Worm (Caenorhabditis elegans) whole organism, young adult: ENCODE results near the gene mec-14.

Experiments used
- B0261.1 ChIP-seq: sonication (generic microtip); optimal IDR thresholded peaks from 2 replicates; lab custom pipeline; 2016; ENCODE audit warnings: mild to moderate bottlenecking, missing genetic modification characterization, moderate library complexity, missing compliant biosample characterization
- C17E4.6 ChIP-seq: fragments of 200-800 bp; sonication (Bioruptor generic); IDR thresholded peaks from 2 replicates; pipeline ENCODE4 v1.3.6; 2022; ENCODE audit warnings: missing genetic modification reagents, missing genetic modification characterization, missing compliant biosample characterization
- F10E7.11 ChIP-seq: sonication (generic microtip); optimal IDR thresholded peaks from 2 replicates; lab custom pipeline; 2017; ENCODE audit warnings: mild to moderate bottlenecking, missing genetic modification characterization, moderate library complexity, missing compliant biosample characterization
- F33H1.4 ChIP-seq: fragments of 200-800 bp; sonication (Bioruptor generic); IDR thresholded peaks from 2 replicates; pipeline ENCODE4 v1.3.6; 2022; ENCODE audit warnings: missing genetic modification reagents, missing genetic modification characterization, missing compliant biosample characterization
- F52B5.7 ChIP-seq: sonication (generic microtip); optimal IDR thresholded peaks from 2 replicates; lab custom pipeline; 2016; ENCODE audit warnings: mild to moderate bottlenecking, missing genetic modification characterization, missing compliant biosample characterization
- K11D2.4 ChIP-seq: fragments of 200-800 bp; sonication (Bioruptor generic); IDR thresholded peaks from 2 replicates; pipeline ENCODE4 v1.3.6; 2022; ENCODE audit warnings: missing genetic modification reagents, missing genetic modification characterization, missing compliant biosample characterization
- Y53G8AR.9 ChIP-seq: fragments of 200-800 bp; sonication (Bioruptor generic); conservative IDR thresholded peaks from 2 replicates; pipeline ENCODE4 v1.3.6; 2022; ENCODE audit warnings: missing genetic modification reagents, missing genetic modification characterization, missing compliant biosample characterization
- ama-1 ChIP-seq, 3 experiments: fragments of 150-350 bp in 1 of 3; sonication (generic microtip) in 2 of 3; optimal IDR thresholded peaks; 2 replicates each; lab custom pipeline; 2014 to 2018; ENCODE audit warnings: missing biosample characterization in 2 of 3, missing genetic modification characterization in 2 of 3, missing genetic modification reagents in 2 of 3
- aptf-3 ChIP-seq: fragments of 200-800 bp; sonication (Bioruptor generic); IDR thresholded peaks from 2 replicates; pipeline ENCODE4 v1.3.6; 2022; ENCODE audit warnings: missing genetic modification characterization, missing compliant biosample characterization
- ceh-100 ChIP-seq: fragments of 200-800 bp; sonication (Bioruptor generic); IDR thresholded peaks from 2 replicates; pipeline ENCODE4 v1.3.6; 2022; ENCODE audit warnings: missing genetic modification reagents, missing genetic modification characterization, missing compliant biosample characterization
- ceh-27 ChIP-seq: fragments of 200-800 bp; sonication (Bioruptor generic); optimal IDR thresholded peaks from 2 replicates; lab custom pipeline; 2018; ENCODE audit warnings: mild to moderate bottlenecking, missing genetic modification characterization, moderate library complexity, missing compliant biosample characterization
- ceh-40 ChIP-seq: fragments of 200-800 bp; sonication (Bioruptor generic); IDR thresholded peaks from 2 replicates; pipeline ENCODE4 v1.3.6; 2022; ENCODE audit warnings: missing genetic modification characterization, missing compliant biosample characterization
- chd-7 ChIP-seq: sonication (generic microtip); optimal IDR thresholded peaks from 2 replicates; lab custom pipeline; 2016; ENCODE audit warnings: mild to moderate bottlenecking, missing genetic modification characterization, moderate library complexity, missing compliant biosample characterization
- dpff-1 ChIP-seq: sonication (generic microtip); optimal IDR thresholded peaks from 2 replicates; lab custom pipeline; 2017; ENCODE audit warnings: mild to moderate bottlenecking, missing genetic modification characterization, missing compliant biosample characterization
- dpl-1 ChIP-seq: fragments of 150-350 bp; optimal IDR thresholded peaks from 2 replicates; lab custom pipeline; 2014; ENCODE audit warnings: missing biosample characterization, missing genetic modification reagents, missing genetic modification characterization
- egl-18 ChIP-seq: fragments of 200-800 bp; sonication (Bioruptor generic); IDR thresholded peaks from 2 replicates; pipeline ENCODE4 v1.3.6; 2022; ENCODE audit warnings: missing genetic modification reagents, missing genetic modification characterization, missing compliant biosample characterization
- hlh-26 ChIP-seq: fragments of 200-800 bp; sonication (Bioruptor generic); conservative IDR thresholded peaks from 2 replicates; pipeline ENCODE4 v1.3.6; 2022; ENCODE audit warnings: missing genetic modification reagents, missing genetic modification characterization, missing compliant biosample characterization
- hmg-1.2 ChIP-seq: fragments of 200-800 bp; sonication (Bioruptor generic); IDR thresholded peaks from 2 replicates; pipeline ENCODE4 v1.3.6; 2022; ENCODE audit warnings: missing genetic modification reagents, missing genetic modification characterization, missing compliant biosample characterization
- hrde-1 ChIP-seq: sonication (generic microtip); optimal IDR thresholded peaks from 2 replicates; lab custom pipeline; 2016; ENCODE audit warnings: missing genetic modification characterization, mild to moderate bottlenecking, missing compliant biosample characterization, moderate library complexity, missing genotype, missing genetic modification reagents, borderline replicate concordance
- hsf-1 ChIP-seq: fragments of 200-800 bp; sonication (Bioruptor generic); IDR thresholded peaks from 2 replicates; pipeline ENCODE4 v1.3.6; 2022; ENCODE audit warnings: missing genetic modification reagents, missing genetic modification characterization, missing compliant biosample characterization
- let-526 ChIP-seq: fragments of 200-800 bp; sonication (Bioruptor generic); IDR thresholded peaks from 2 replicates; pipeline ENCODE4 v1.3.6; 2022; ENCODE audit warnings: missing genetic modification reagents, missing genetic modification characterization, missing compliant biosample characterization
- let-607 ChIP-seq, 2 experiments: fragments of 200-800 bp in 1 of 2; sonication (Bioruptor generic) in 1 of 2; sonication (generic microtip) in 1 of 2; optimal IDR thresholded peaks; 2 replicates each; lab custom pipeline; 2016 to 2018; ENCODE audit warnings: mild to moderate bottlenecking in 2 of 2, missing compliant biosample characterization in 2 of 2, missing genetic modification characterization in 2 of 2, moderate library complexity in 2 of 2, missing genotype in 1 of 2
- lin-35 ChIP-seq, 3 experiments: fragments of 150-350 bp in 2 of 3; sonication (generic microtip) in 1 of 3; optimal IDR thresholded peaks; 2 replicates each; lab custom pipeline; 2014 to 2018; ENCODE audit warnings: missing biosample characterization in 3 of 3, missing genetic modification characterization in 3 of 3, missing genetic modification reagents in 3 of 3
- lin-40 ChIP-seq: sonication (generic microtip); optimal IDR thresholded peaks from 2 replicates; lab custom pipeline; 2016; ENCODE audit warnings: missing genetic modification characterization, mild to moderate bottlenecking, missing compliant biosample characterization, missing genotype, missing genetic modification reagents
- lin-54 ChIP-seq: fragments of 200-800 bp; sonication (Bioruptor generic); optimal IDR thresholded peaks from 2 replicates; lab custom pipeline; 2018; ENCODE audit warnings: mild to moderate bottlenecking, missing genetic modification characterization, missing compliant biosample characterization
- lir-1 ChIP-seq: fragments of 200-800 bp; sonication (Bioruptor generic); conservative IDR thresholded peaks from 2 replicates; pipeline ENCODE4 v1.3.6; 2022; ENCODE audit warnings: missing genetic modification reagents, missing genetic modification characterization, missing compliant biosample characterization
- madf-8 ChIP-seq: fragments of 200-800 bp; sonication (Bioruptor generic); conservative IDR thresholded peaks from 2 replicates; pipeline ENCODE4 v1.3.6; 2022; ENCODE audit warnings: missing genetic modification reagents, missing genetic modification characterization, missing compliant biosample characterization
- mel-28 ChIP-seq: sonication (generic microtip); optimal IDR thresholded peaks from 2 replicates; lab custom pipeline; 2016; ENCODE audit warnings: borderline replicate concordance, mild to moderate bottlenecking, missing genetic modification characterization, missing compliant biosample characterization
- mes-4 ChIP-seq: sonication (generic microtip); optimal IDR thresholded peaks from 2 replicates; lab custom pipeline; 2016; ENCODE audit warnings: missing genotype, missing genetic modification characterization, missing compliant biosample characterization
- nfya-1 ChIP-seq: sonication (generic microtip); optimal IDR thresholded peaks from 2 replicates; lab custom pipeline; 2017; ENCODE audit warnings: antibody characterized with exemption, missing compliant biosample characterization, missing genetic modification characterization, borderline replicate concordance; ENCODE audit not compliant: insufficient read depth
- nhr-27 ChIP-seq: fragments of 200-800 bp; sonication (Bioruptor generic); optimal IDR thresholded peaks from 2 replicates; lab custom pipeline; 2018; ENCODE audit warnings: mild to moderate bottlenecking, missing genetic modification characterization, moderate library complexity, missing compliant biosample characterization
- nhr-80 ChIP-seq: sonication (generic microtip); optimal IDR thresholded peaks from 2 replicates; lab custom pipeline; 2016; ENCODE audit warnings: missing genetic modification characterization, missing compliant biosample characterization
- nhr-90 ChIP-seq: sonication (generic microtip); optimal IDR thresholded peaks from 2 replicates; lab custom pipeline; 2016; ENCODE audit warnings: missing genotype, mild to moderate bottlenecking, missing genetic modification characterization, missing compliant biosample characterization
- pbrm-1 ChIP-seq: fragments of 200-800 bp; sonication (Bioruptor generic); IDR thresholded peaks from 2 replicates; pipeline ENCODE4 v1.3.6; 2022; ENCODE audit warnings: missing genetic modification reagents, missing genetic modification characterization, missing compliant biosample characterization
- rcor-1 ChIP-seq: fragments of 200-800 bp; sonication (Bioruptor generic); IDR thresholded peaks from 2 replicates; pipeline ENCODE4 v1.3.6; 2022; ENCODE audit warnings: missing genetic modification reagents, missing genetic modification characterization, missing compliant biosample characterization
- snpc-4 ChIP-seq, 5 experiments: fragments of 150-350 bp in 1 of 5; sonication (generic microtip) in 4 of 5; optimal IDR thresholded peaks; 2 replicates each; lab custom pipeline; 2014 to 2018; ENCODE audit warnings: missing genetic modification characterization in 5 of 5, missing biosample characterization in 3 of 5, antibody characterized with exemption in 2 of 5, mild to moderate bottlenecking in 2 of 5, missing compliant biosample characterization in 2 of 5, missing genotype in 2 of 5, moderate library complexity in 2 of 5, missing genetic modification reagents in 1 of 5
- sptf-2 ChIP-seq: fragments of 200-800 bp; sonication (Bioruptor generic); optimal IDR thresholded peaks from 2 replicates; lab custom pipeline; 2018; ENCODE audit warnings: mild to moderate bottlenecking, missing genetic modification characterization, missing compliant biosample characterization
- tbx-9 ChIP-seq: sonication (generic microtip); optimal IDR thresholded peaks from 2 replicates; lab custom pipeline; 2016; ENCODE audit warnings: borderline replicate concordance, missing genetic modification characterization, inconsistent platforms, missing compliant biosample characterization
- tlf-1 ChIP-seq: fragments of 200-800 bp; sonication (Bioruptor generic); optimal IDR thresholded peaks from 2 replicates; lab custom pipeline; 2018; ENCODE audit warnings: mild to moderate bottlenecking, missing genetic modification characterization, missing compliant biosample characterization
- unc-62 ChIP-seq: fragments of 150-350 bp; optimal IDR thresholded peaks from 2 replicates; lab custom pipeline; 2014; ENCODE audit warnings: missing biosample characterization, missing genetic modification reagents, missing genetic modification characterization
- xnd-1 ChIP-seq: sonication (generic microtip); optimal IDR thresholded peaks from 2 replicates; lab custom pipeline; 2016; ENCODE audit warnings: missing genotype, missing genetic modification reagents, missing genetic modification characterization, missing compliant biosample characterization
- zfh-2 ChIP-seq: fragments of 200-800 bp; sonication (Bioruptor generic); conservative IDR thresholded peaks from 2 replicates; pipeline ENCODE4 v1.3.6; 2022; ENCODE audit warnings: missing genetic modification reagents, missing genetic modification characterization, missing compliant biosample characterization
- zim-3 ChIP-seq: sonication (generic microtip); optimal IDR thresholded peaks from 2 replicates; lab custom pipeline; 2017; ENCODE audit warnings: mild to moderate bottlenecking, missing genetic modification characterization, moderate library complexity, missing compliant biosample characterization
- ztf-18 ChIP-seq: sonication (generic microtip); optimal IDR thresholded peaks from 2 replicates; lab custom pipeline; 2016; ENCODE audit warnings: missing genotype, mild to moderate bottlenecking, missing genetic modification characterization, missing compliant biosample characterization
- ztf-22 ChIP-seq: fragments of 200-800 bp; sonication (Bioruptor generic); optimal IDR thresholded peaks from 2 replicates; lab custom pipeline; 2018; ENCODE audit warnings: mild to moderate bottlenecking, missing genetic modification characterization, moderate library complexity, missing compliant biosample characterization
- ztf-26 ChIP-seq: sonication (generic microtip); optimal IDR thresholded peaks from 2 replicates; lab custom pipeline; 2017; ENCODE audit warnings: missing genetic modification characterization, missing compliant biosample characterization
- ztf-6 ChIP-seq: fragments of 200-800 bp; sonication (Bioruptor generic); IDR thresholded peaks from 2 replicates; pipeline ENCODE4 v1.3.6; 2022; ENCODE audit warnings: missing genetic modification reagents, missing genetic modification characterization, missing compliant biosample characterization

The mec-14 gene

DNA sequence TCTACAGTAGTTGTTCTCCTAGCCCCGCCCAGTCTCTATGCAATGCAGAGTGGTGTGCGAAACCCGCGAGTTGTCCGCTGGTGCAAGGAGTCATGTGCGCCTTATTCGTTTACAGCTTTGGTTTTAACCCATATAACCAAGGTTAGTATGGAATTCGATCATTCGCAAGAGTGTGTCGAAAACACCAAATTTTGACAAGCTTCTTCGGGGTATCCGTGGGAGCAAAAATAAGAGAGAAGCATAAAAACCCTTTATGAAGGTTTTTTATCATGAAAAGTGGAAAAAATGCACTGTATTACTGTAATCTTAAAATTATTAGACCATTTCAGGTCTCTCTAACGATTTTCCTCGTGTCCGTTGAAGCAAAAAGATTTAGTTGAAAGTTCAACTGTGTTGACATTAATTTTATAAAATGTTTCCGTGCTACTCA, 50.6 kb downstream of the mec-14 start:
- TF ChIP-seq hlh-26 (GFP tag; lab: Robert Waterston, UW) = no peak
- no peak for TF ChIP-seq ztf-22
- no peak for TF ChIP-seq xnd-1 (tag; lab: Kevin White, UChicago)
- no peak for TF ChIP-seq nhr-90
- peak; percentile 41 for TF ChIP-seq hrde-1 (tag; lab: Kevin White, UChicago)
- TF ChIP-seq mes-4 (tag; lab: Kevin White, UChicago) = no peak
- no peak for TF ChIP-seq zfh-2 (GFP tag; lab: Robert Waterston, UW)
- no peak for TF ChIP-seq ztf-26
- no peak for TF ChIP-seq ceh-100 (GFP tag; lab: Robert Waterston, UW)
- peak; percentile 58; the same call in 1 of the 2 replicates for TF ChIP-seq rcor-1
- peak; percentile 90 for TF ChIP-seq pbrm-1
- peak; percentile 19 for TF ChIP-seq ama-1 (optimal IDR thresholded peaks at IDR 0.05; lab: Kevin White, UChicago)
- peak in 1 of 2 experiments; percentile 11 for TF ChIP-seq ama-1 (GFP tag; optimal IDR thresholded peaks at IDR 0.05; lab: Kevin White, UChicago)
- TF ChIP-seq ceh-27 = no peak
- TF ChIP-seq ceh-40 (GFP tag; lab: Robert Waterston, UW) = 0 out of 2 replicates have a peak, but pooled peaks have one; percentile 49
- TF ChIP-seq hmg-1.2 (GFP tag; lab: Robert Waterston, UW) = peak; percentile 94
- TF ChIP-seq let-526 (GFP tag; lab: Robert Waterston, UW) = no peak
- no peak for TF ChIP-seq chd-7 (tag; lab: Kevin White, UChicago)
- no peak for TF ChIP-seq nfya-1 (tag; lab: Kevin White, UChicago)
- TF ChIP-seq lin-54 (GFP tag; lab: Kevin White, UChicago) = peak; percentile 63
- no peak for TF ChIP-seq ztf-6 (GFP tag; lab: Robert Waterston, UW)
- TF ChIP-seq tbx-9 (tag; lab: Kevin White, UChicago) = no peak
- no peak for TF ChIP-seq B0261.1 (tag; lab: Kevin White, UChicago)
- no peak for TF ChIP-seq lin-40 (tag; lab: Kevin White, UChicago)
- 0 out of 2 replicates have a peak, but pooled peaks have one; percentile 7 for TF ChIP-seq madf-8
- no peak for TF ChIP-seq F10E7.11
- no peak for TF ChIP-seq aptf-3 (GFP tag; lab: Robert Waterston, UW)
- TF ChIP-seq mel-28 (tag; lab: Kevin White, UChicago) = no peak
- no peak for TF ChIP-seq lin-35 (GFP tag; optimal IDR thresholded peaks at IDR 0.05; lab: Kevin White, UChicago)
- TF ChIP-seq egl-18 (GFP tag; lab: Robert Waterston, UW) = no peak
- no peak for TF ChIP-seq K11D2.4 (GFP tag; lab: Robert Waterston, UW)
- TF ChIP-seq F52B5.7 (tag; lab: Kevin White, UChicago) = no peak
- no peak for TF ChIP-seq sptf-2 (GFP tag; lab: Kevin White, UChicago)
- no peak for TF ChIP-seq dpl-1 (GFP tag; lab: Kevin White, UChicago)
- TF ChIP-seq ztf-18 (tag; lab: Kevin White, UChicago) = peak; percentile 4
- peak; percentile 60 for TF ChIP-seq C17E4.6 (GFP tag; lab: Robert Waterston, UW)
- TF ChIP-seq snpc-4 (GFP tag; optimal IDR thresholded peaks at IDR 0.05; lab: Kevin White, UChicago) = peak; percentile 96
- TF ChIP-seq snpc-4 (tag; optimal IDR thresholded peaks at IDR 0.05; lab: Kevin White, UChicago) = peak; percentile 96 to 98 (median 97)
- peak; percentile 56 for TF ChIP-seq F33H1.4 (GFP tag; lab: Robert Waterston, UW)
- TF ChIP-seq zim-3 (tag; lab: Kevin White, UChicago) = no peak
- peak; percentile 30 for TF ChIP-seq dpff-1 (tag; lab: Kevin White, UChicago)
- no peak for TF ChIP-seq let-607 (tag; optimal IDR thresholded peaks at IDR 0.05; lab: Kevin White, UChicago)
- TF ChIP-seq Y53G8AR.9 (GFP tag; lab: Robert Waterston, UW) = peak; percentile 78
- TF ChIP-seq unc-62 (GFP tag; lab: Kevin White, UChicago) = no peak
- peak; percentile 56 for TF ChIP-seq hsf-1 (GFP tag; lab: Robert Waterston, UW)
- TF ChIP-seq lir-1 = no peak
- peak; percentile 18 for TF ChIP-seq tlf-1 (GFP tag; lab: Kevin White, UChicago)
- TF ChIP-seq nhr-80 (tag; lab: Kevin White, UChicago) = no peak
- TF ChIP-seq nhr-27 (tag; lab: Kevin White, UChicago) = no peak
